Worm (Caenorhabditis elegans) whole organism, young adult: Measurements from ENCODE around the gene fbxb-83.

Source experiments
- rec-8 ChIP-seq, 2 experiments: sonication (generic microtip); optimal IDR thresholded peaks; 2 replicates each; lab custom pipeline; 2016; ENCODE audit warnings: mild to moderate bottlenecking in 2 of 2, missing genetic modification characterization in 2 of 2, missing genetic modification reagents in 2 of 2, missing genotype in 2 of 2, missing biosample characterization in 1 of 2, missing compliant biosample characterization in 1 of 2, moderate library complexity in 1 of 2
- unc-130 ChIP-seq: sonication (generic microtip); optimal IDR thresholded peaks from 2 replicates; lab custom pipeline; 2016; ENCODE audit warnings: missing genetic modification reagents, missing genetic modification characterization, missing compliant biosample characterization

DNA sequence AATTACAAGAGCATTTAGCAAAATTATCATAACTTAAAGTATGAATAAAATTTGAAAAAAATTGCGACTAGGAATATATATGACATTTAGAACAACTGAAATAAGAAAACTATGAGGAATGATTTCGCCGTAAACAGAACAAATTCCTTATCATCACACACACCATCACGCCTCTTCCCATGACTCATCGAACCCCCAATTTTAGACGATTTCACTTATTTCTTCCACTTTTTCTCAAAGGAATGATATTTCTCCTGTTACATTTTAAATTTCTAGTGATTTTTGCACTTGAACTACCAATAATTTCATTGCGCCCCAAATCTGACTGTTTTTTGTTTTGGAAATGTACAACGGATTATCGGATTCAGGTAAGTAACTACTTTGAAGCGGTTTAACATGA, 11.6 kb upstream of the fbxb-83 start, which contains the start of the genes zig-13 and ver-1:
- TF ChIP-seq unc-130 (GFP tag; lab: Kevin White, UChicago): no peak
- no peak for TF ChIP-seq rec-8 (tag; optimal IDR thresholded peaks at IDR 0.05; lab: Kevin White, UChicago)
